Fruit fly (Drosophila melanogaster): ENCODE data around the gene endos.

The endos gene

DNA sequence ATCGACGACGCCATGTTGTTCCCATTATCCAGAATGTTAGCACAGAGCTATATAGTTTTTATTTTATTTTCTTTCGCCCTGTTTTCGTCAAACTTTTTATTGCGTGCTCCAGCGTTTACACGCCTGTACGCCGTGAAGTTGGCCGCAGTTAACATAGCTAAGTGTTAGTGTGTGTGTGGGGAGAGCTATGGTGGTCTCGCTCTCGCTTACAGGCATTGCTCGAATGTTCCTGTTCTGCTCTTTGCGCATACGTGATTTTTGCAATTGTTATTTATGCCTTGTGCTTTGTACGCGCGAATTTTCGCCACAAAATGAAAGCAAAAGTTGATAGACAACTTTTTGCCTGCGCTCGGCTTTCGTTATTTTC lies 27.5 kb downstream of the endos start (continued):
- peak; percentile 26 for TF ChIP-seq CG9139 (GFP tag; optimal IDR thresholded peaks at IDR 0.05)
- no peak for TF ChIP-seq Ets21C (GFP tag; optimal IDR thresholded peaks at IDR 0.05)
- TF ChIP-seq salr (GFP tag; optimal IDR thresholded peaks at IDR 0.05) = peak in 1 of 2 experiments; percentile 33
- no peak for TF ChIP-seq Sox15 (GFP tag; optimal IDR thresholded peaks at IDR 0.05)
- peak; percentile 5 for TF ChIP-seq topi (GFP tag; optimal IDR thresholded peaks at IDR 0.05)
- TF ChIP-seq fkh (GFP tag; optimal IDR thresholded peaks at IDR 0.05) = peak; percentile 24
- TF ChIP-seq CG1621 (tag; optimal IDR thresholded peaks at IDR 0.05) = peak; percentile 66
- TF ChIP-seq eg (GFP tag; IDR thresholded peaks at IDR 0.05) = peak; percentile 34
- TF ChIP-seq net (GFP tag; optimal IDR thresholded peaks at IDR 0.05) = peak; percentile 21

DNA sequence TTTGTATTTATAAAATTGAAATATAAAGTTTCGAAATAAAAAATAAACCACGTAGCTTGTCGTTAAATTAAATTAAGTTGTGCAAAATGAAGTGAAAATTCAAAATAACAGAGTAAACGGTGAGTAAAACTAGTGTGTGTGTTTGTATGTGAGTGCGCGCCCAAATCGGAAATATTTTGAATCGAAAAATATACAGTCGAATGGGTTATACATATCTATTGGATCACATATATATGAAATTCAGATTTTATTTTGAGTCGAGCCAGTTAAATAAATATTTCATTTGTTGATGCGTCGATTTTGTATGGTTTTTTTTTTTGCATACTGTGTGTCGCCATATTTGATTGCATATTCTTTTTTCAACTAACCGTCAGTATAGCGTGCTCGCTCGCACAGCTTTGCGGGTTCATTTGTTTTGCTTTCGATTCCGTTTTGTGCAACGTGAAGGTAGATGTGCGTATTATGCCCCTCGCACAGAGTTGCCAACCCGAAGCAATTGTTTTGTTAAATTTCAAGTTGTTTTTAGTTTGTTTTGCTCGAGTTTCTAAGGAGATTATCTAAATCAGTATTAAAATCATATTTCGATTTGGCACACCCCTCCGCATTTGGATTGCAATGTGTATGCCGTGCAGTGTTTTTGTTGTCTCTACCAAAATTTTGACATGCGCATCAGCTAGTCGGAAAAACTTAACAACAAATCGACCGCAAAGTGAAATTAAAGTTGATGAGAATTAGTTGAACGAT lies 28.0 kb downstream of the endos start:
- no peak for TF ChIP-seq net (GFP tag; optimal IDR thresholded peaks at IDR 0.05)
- no peak for TF ChIP-seq CG11762 (GFP tag; optimal IDR thresholded peaks at IDR 0.05; ENCODE audit: insufficient read depth)
- peak; percentile 22 for TF ChIP-seq CG3032 (tag; optimal IDR thresholded peaks at IDR 0.05)
- TF ChIP-seq spab (GFP tag; optimal IDR thresholded peaks at IDR 0.05) = peak; percentile 8
- TF ChIP-seq Eip75B (GFP tag; optimal IDR thresholded peaks at IDR 0.05) = peak; percentile 41
- TF ChIP-seq Lpt (GFP tag; optimal IDR thresholded peaks at IDR 0.05) = no peak
- TF ChIP-seq eg (GFP tag; IDR thresholded peaks at IDR 0.05) = peak; percentile 63; the same call in 2 of the 3 replicates
- peak; percentile 14 for TF ChIP-seq CG32006 (GFP tag; optimal IDR thresholded peaks at IDR 0.05)
- TF ChIP-seq CG11902 (GFP tag; optimal IDR thresholded peaks at IDR 0.05) = no peak
- TF ChIP-seq CG8632 (GFP tag; optimal IDR thresholded peaks at IDR 0.05) = no peak
- TF ChIP-seq cyc (GFP tag; optimal IDR thresholded peaks at IDR 0.05) = no peak
- TF ChIP-seq acj6 (GFP tag; optimal IDR thresholded peaks at IDR 0.05) = no peak
- TF ChIP-seq achi (GFP tag; optimal IDR thresholded peaks at IDR 0.05) = no peak
- TF ChIP-seq CG10669 (GFP tag; optimal IDR thresholded peaks at IDR 0.05) = peak; percentile 37
- TF ChIP-seq Ets96B (tag; optimal IDR thresholded peaks at IDR 0.05) = peak; percentile 31
- TF ChIP-seq CG6276 (GFP tag; optimal IDR thresholded peaks at IDR 0.05) = no peak
- no peak for TF ChIP-seq OdsH (GFP tag; optimal IDR thresholded peaks at IDR 0.05)
- TF ChIP-seq Eip93F (GFP tag; optimal IDR thresholded peaks at IDR 0.05) = no peak
- TF ChIP-seq fkh (GFP tag; optimal IDR thresholded peaks at IDR 0.05) = peak; percentile 30
- TF ChIP-seq dac (GFP tag; optimal IDR thresholded peaks at IDR 0.05) = peak; percentile 45
- TF ChIP-seq ss (GFP tag; optimal IDR thresholded peaks at IDR 0.05) = peak in 1 of 2 experiments; percentile 55
- TF ChIP-seq CG34406 (GFP tag; optimal IDR thresholded peaks at IDR 0.05) = no peak
- no peak; the same call in 1 of the 2 replicates for TF ChIP-seq CG15336 (GFP tag; IDR thresholded peaks at IDR 0.05)
- TF ChIP-seq CG3919 (GFP tag; optimal IDR thresholded peaks at IDR 0.05) = no peak
- no peak for TF ChIP-seq Gug (GFP tag; IDR thresholded peaks at IDR 0.05)
- no peak for TF ChIP-seq Sox15 (GFP tag; optimal IDR thresholded peaks at IDR 0.05)
- no peak for TF ChIP-seq Blimp-1 (GFP tag; optimal IDR thresholded peaks at IDR 0.05)
- TF ChIP-seq Met (GFP tag; optimal IDR thresholded peaks at IDR 0.05) = no peak
- TF ChIP-seq CG6792 (GFP tag; optimal IDR thresholded peaks at IDR 0.05) = no peak
- peak; percentile 16 for TF ChIP-seq topi (GFP tag; optimal IDR thresholded peaks at IDR 0.05)
- TF ChIP-seq Smox (GFP tag; optimal IDR thresholded peaks at IDR 0.05) = peak; percentile 4
- TF ChIP-seq CG7368 (GFP tag; optimal IDR thresholded peaks at IDR 0.05) = no peak
- peak; percentile 15 for TF ChIP-seq Hr39 (GFP tag; optimal IDR thresholded peaks at IDR 0.05)
- TF ChIP-seq CG6163 (GFP tag; IDR thresholded peaks at IDR 0.05) = peak; percentile 75
- TF ChIP-seq fd85E (GFP tag; optimal IDR thresholded peaks at IDR 0.05) = no peak
- TF ChIP-seq Eip78C (GFP tag) = peak; percentile 55
- TF ChIP-seq svp (GFP tag) = no peak
- TF ChIP-seq pdm3 (GFP tag; optimal IDR thresholded peaks at IDR 0.05) = peak; percentile 15
- TF ChIP-seq fd59A (GFP tag; optimal IDR thresholded peaks at IDR 0.05) = no peak
- TF ChIP-seq Sox14 (GFP tag; optimal IDR thresholded peaks at IDR 0.05) = peak; percentile 47
- TF ChIP-seq CG1621 (tag; optimal IDR thresholded peaks at IDR 0.05) = peak; percentile 34
- no peak for TF ChIP-seq Hr4 (GFP tag; optimal IDR thresholded peaks at IDR 0.05)
- no peak for TF ChIP-seq Hr38 (GFP tag; optimal IDR thresholded peaks at IDR 0.05)
- no peak for TF ChIP-seq CG6854 (GFP tag; optimal IDR thresholded peaks at IDR 0.05)
- no peak for TF ChIP-seq CG11294 (GFP tag; IDR thresholded peaks at IDR 0.05)
- TF ChIP-seq salr (GFP tag; optimal IDR thresholded peaks at IDR 0.05) = no peak

Measured in whole organism, prepupa.